Fruit fly (Drosophila melanogaster): ENCODE data around the gene Prx1.

dm6 chr3L:15162005-15162404 is 45.6 kb upstream of the Prx1 start:
- TF ChIP-seq CG1620 (GFP tag; optimal IDR thresholded peaks at IDR 0.05), result no peak
- TF ChIP-seq cic (GFP tag; optimal IDR thresholded peaks at IDR 0.05), result no peak
- no peak for TF ChIP-seq tj (GFP tag; optimal IDR thresholded peaks at IDR 0.05)
- TF ChIP-seq toe (GFP tag; optimal IDR thresholded peaks at IDR 0.05), result no peak
- no peak for TF ChIP-seq Crg-1 (GFP tag; optimal IDR thresholded peaks at IDR 0.05)
- TF ChIP-seq CG7101 (tag; optimal IDR thresholded peaks at IDR 0.05), result no peak
- TF ChIP-seq CG33017 (tag; optimal IDR thresholded peaks at IDR 0.05), result no peak
- TF ChIP-seq kay (GFP tag; ENCODE audit: borderline replicate concordance), result no peak
- no peak for TF ChIP-seq CG12768 (GFP tag; optimal IDR thresholded peaks at IDR 0.05)

Measured in whole organism, adult.